Fruit fly (Drosophila melanogaster) whole organism, wandering third instar larva: ENCODE measurements around the gene CG43145.

Source experiments
- Abd-B ChIP-seq: fragments of >200 bp; optimal IDR thresholded peaks from 2 replicates; lab custom pipeline; 2017; ENCODE audit warnings: missing biosample characterization, missing genetic modification characterization
- CG32264 ChIP-seq: fragments of 200-800 bp; sonication (Bioruptor generic); optimal IDR thresholded peaks from 2 replicates; lab custom pipeline; 2016; ENCODE audit warnings: missing biosample characterization, missing genetic modification characterization
- CG9705 ChIP-seq: fragments of 200-800 bp; sonication (Bioruptor generic); optimal IDR thresholded peaks from 2 replicates; lab custom pipeline; 2018; ENCODE audit warnings: missing biosample characterization, mild to moderate bottlenecking, missing genetic modification characterization
- Dfd ChIP-seq: fragments of >200 bp; optimal IDR thresholded peaks from 2 replicates; lab custom pipeline; 2017; ENCODE audit warnings: missing biosample characterization, missing genetic modification characterization
- Dif ChIP-seq: fragments of 200-275, 200-300 bp; sonication (Bioruptor generic); optimal IDR thresholded peaks from 2 replicates; lab custom pipeline; 2018; ENCODE audit warnings: missing biosample characterization, missing genetic modification characterization; ENCODE audit not compliant: partially characterized antibody
- GATAd ChIP-seq: sonication (Bioruptor generic); optimal IDR thresholded peaks from 2 replicates; lab custom pipeline; 2016; ENCODE audit warnings: missing biosample characterization, missing genetic modification characterization
- HLH106 ChIP-seq: fragments of 200-800 bp; optimal IDR thresholded peaks from 3 replicates; lab custom pipeline; 2019; ENCODE audit warnings: missing biosample characterization, mild to moderate bottlenecking, missing genetic modification characterization, moderate library complexity
- Hnf4 ChIP-seq: fragments of 200-800 bp; sonication (Bioruptor generic); optimal IDR thresholded peaks from 2 replicates; lab custom pipeline; 2016; ENCODE audit warnings: missing biosample characterization, mild to moderate bottlenecking, missing genetic modification characterization
- Hr83 ChIP-seq: fragments of 200-300 bp; sonication (Bioruptor generic); optimal IDR thresholded peaks from 2 replicates; lab custom pipeline; 2016; ENCODE audit warnings: missing biosample characterization, mild to moderate bottlenecking, missing genetic modification characterization, moderate library complexity; ENCODE audit not compliant: poor library complexity, severe bottlenecking
- Jra ChIP-seq: sonication (Bioruptor generic); optimal IDR thresholded peaks from 2 replicates; lab custom pipeline; 2016; ENCODE audit warnings: missing biosample characterization, missing genetic modification characterization
- Myc ChIP-seq: fragments of >200 bp; optimal IDR thresholded peaks from 2 replicates; lab custom pipeline; 2017
- N ChIP-seq: fragments of >200 bp; optimal IDR thresholded peaks from 2 replicates; lab custom pipeline; 2018; ENCODE audit warnings: missing biosample characterization, missing external identifiers, missing genetic modification characterization
- OdsH ChIP-seq: fragments of 200-800 bp; sonication (Bioruptor generic); optimal IDR thresholded peaks from 2 replicates; lab custom pipeline; 2016; ENCODE audit warnings: missing biosample characterization, mild to moderate bottlenecking, missing genetic modification characterization
- Rel ChIP-seq, 2 experiments: fragments of 200-800 bp; sonication (Bioruptor generic) in 1 of 2; optimal IDR thresholded peaks; 2 replicates in 1 of 2; 3 replicates in 1 of 2; lab custom pipeline; 2016 to 2019; ENCODE audit warnings: mild to moderate bottlenecking in 2 of 2, missing biosample characterization in 2 of 2, missing genetic modification characterization in 2 of 2, moderate library complexity in 1 of 2
- Sp1 ChIP-seq: fragments of 200-800 bp; sonication (Bioruptor generic); optimal IDR thresholded peaks from 3 replicates; lab custom pipeline; 2019; ENCODE audit warnings: missing biosample characterization, mild to moderate bottlenecking, missing genetic modification characterization, moderate library complexity
- Vsx2 ChIP-seq: fragments of 200-300, 225-300 bp; sonication (Bioruptor generic); optimal IDR thresholded peaks from 2 replicates; lab custom pipeline; 2018; ENCODE audit warnings: missing biosample characterization, missing genetic modification characterization; ENCODE audit not compliant: partially characterized antibody
- br ChIP-seq: fragments of 200-800 bp; sonication (Bioruptor generic); optimal IDR thresholded peaks from 2 replicates; lab custom pipeline; 2016; ENCODE audit warnings: missing biosample characterization, missing genetic modification characterization
- brk ChIP-seq: fragments of 200-800 bp; sonication (Bioruptor generic); optimal IDR thresholded peaks from 2 replicates; lab custom pipeline; 2016; ENCODE audit warnings: missing biosample characterization, mild to moderate bottlenecking, missing genetic modification characterization
- dl ChIP-seq, 2 experiments: fragments of 175-275, 200-275 bp in 1 of 2; fragments of 200-275 bp in 1 of 2; sonication (Bioruptor generic); optimal IDR thresholded peaks; lab custom pipeline; 2018; ENCODE audit warnings: mild to moderate bottlenecking in 2 of 2, missing biosample characterization in 2 of 2, missing genetic modification characterization in 2 of 2, moderate library complexity in 2 of 2; ENCODE audit not compliant: partially characterized antibody in 2 of 2, insufficient read depth in 1 of 2
- dsf ChIP-seq: sonication (Bioruptor generic); optimal IDR thresholded peaks from 2 replicates; lab custom pipeline; 2016; ENCODE audit warnings: missing biosample characterization, missing genetic modification characterization, borderline replicate concordance
- fru ChIP-seq: fragments of 200-800 bp; sonication (Bioruptor generic); optimal IDR thresholded peaks from 3 replicates; lab custom pipeline; 2016; ENCODE audit warnings: missing biosample characterization, mild to moderate bottlenecking, missing genetic modification characterization
- jim ChIP-seq: fragments of 175-275, 200-325 bp; sonication (Bioruptor generic); optimal IDR thresholded peaks from 2 replicates; lab custom pipeline; 2016; ENCODE audit warnings: missing biosample characterization, mild to moderate bottlenecking, missing genetic modification characterization
- lola ChIP-seq: fragments of >200 bp; optimal IDR thresholded peaks from 2 replicates; lab custom pipeline; 2017; ENCODE audit warnings: missing biosample characterization, missing genetic modification characterization
- psq ChIP-seq: fragments of 200-800 bp; sonication (Bioruptor generic); optimal IDR thresholded peaks from 3 replicates; lab custom pipeline; 2017; ENCODE audit warnings: missing biosample characterization, mild to moderate bottlenecking, missing genetic modification characterization, moderate library complexity
- rgr ChIP-seq: fragments of 200-800 bp; sonication (Bioruptor generic); optimal IDR thresholded peaks from 3 replicates; lab custom pipeline; 2016; ENCODE audit warnings: missing biosample characterization, mild to moderate bottlenecking, missing genetic modification characterization
- sage ChIP-seq: fragments of 200-800 bp; sonication (Bioruptor generic); optimal IDR thresholded peaks from 2 replicates; lab custom pipeline; 2016; ENCODE audit warnings: missing biosample characterization, mild to moderate bottlenecking, missing genetic modification characterization
- sv ChIP-seq: fragments of 200-800 bp; sonication (Bioruptor generic); optimal IDR thresholded peaks from 3 replicates; lab custom pipeline; 2016; ENCODE audit warnings: missing biosample characterization, missing genetic modification characterization
- tai ChIP-seq: sonication (Bioruptor generic); optimal IDR thresholded peaks from 2 replicates; lab custom pipeline; 2016; ENCODE audit warnings: missing biosample characterization, missing genetic modification characterization
- woc ChIP-seq: sonication (Bioruptor generic); optimal IDR thresholded peaks from 2 replicates; lab custom pipeline; 2016; ENCODE audit warnings: missing biosample characterization, mild to moderate bottlenecking, missing genetic modification characterization

The CG43145 gene

DNA sequence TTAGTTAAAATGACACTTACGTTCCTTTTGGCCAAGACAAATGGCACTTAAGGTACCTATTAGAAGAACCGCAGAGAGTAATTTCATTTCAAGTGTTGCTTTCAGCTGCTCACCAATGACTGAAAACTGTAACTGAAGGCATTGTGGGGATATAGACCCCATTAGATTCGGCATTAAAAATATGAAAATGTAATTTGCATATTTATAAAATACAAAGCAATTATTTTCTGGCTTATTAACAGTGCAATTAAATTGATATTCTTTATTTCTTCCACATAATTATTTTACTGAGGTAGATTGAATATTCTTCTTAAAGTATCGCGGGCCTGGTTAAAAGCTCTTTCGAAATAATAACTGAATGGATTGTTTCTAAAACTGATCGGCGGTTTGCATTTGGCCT lies 32.6 kb upstream of the CG43145 start, which contains the start of gene Sfp24Bd:
Gene Sfp24Bd (minus strand): TSS at position 101 of the 400 bp plus-strand sequence.
- TF ChIP-seq CG32264 (GFP tag; lab: Kevin White, UChicago) (no peak), Hnf4 (GFP tag; lab: Kevin White, UChicago) (no peak), fru (GFP tag; lab: Kevin White, UChicago) (no peak), Sp1 (GFP tag; lab: Kevin White, UChicago) (no peak), CG9705 (GFP tag; lab: Kevin White, UChicago) (no peak), Myc (lab: Kevin White, UChicago) (no peak), woc (GFP tag; lab: Kevin White, UChicago) (no peak), br (GFP tag; lab: Kevin White, UChicago) (no peak), tai (no peak), Dfd (GFP tag; lab: Kevin White, UChicago) (no peak), rgr (GFP tag; lab: Kevin White, UChicago) (no peak), Jra (GFP tag; lab: Kevin White, UChicago) (no peak), psq (no peak), OdsH (no peak)

DNA sequence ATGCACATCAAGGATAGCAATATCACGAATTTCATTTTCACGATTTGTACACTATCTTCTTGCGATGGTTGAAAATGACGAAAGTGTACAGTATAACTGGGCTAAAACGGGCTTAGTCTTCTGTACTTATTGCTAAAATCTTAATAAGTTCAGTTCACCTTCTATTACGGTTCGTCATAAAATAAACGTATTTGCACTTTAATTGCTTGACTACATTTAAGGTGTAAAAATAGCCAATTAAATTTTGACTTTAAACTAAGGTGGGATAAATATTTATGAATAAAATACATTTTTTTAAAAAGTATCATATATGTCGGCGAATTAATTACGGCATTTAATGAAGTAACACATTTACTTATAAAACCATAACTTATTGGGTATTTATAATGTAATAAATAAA lies 32.0 kb upstream of the CG43145 start, which contains the start of gene Sfp24Bb:
Gene Sfp24Bb (minus strand): TSS at position 101 of the 400 bp plus-strand sequence.
- TF ChIP-seq brk (no peak), HLH106 (tag; lab: Kevin White, UChicago) (no peak), GATAd (GFP tag; lab: Kevin White, UChicago) (no peak), dl (GFP tag; optimal IDR thresholded peaks at IDR 0.05; lab: Kevin White, UChicago; ENCODE audit: insufficient read depth in 1 of 2, partially characterized antibody in 2 of 2) (no peak), tai (no peak), psq (no peak), CG32264 (GFP tag; lab: Kevin White, UChicago) (no peak), N (GFP tag; lab: Kevin White, UChicago) (no peak), Hr83 (GFP tag; lab: Kevin White, UChicago) (no peak), rgr (GFP tag; lab: Kevin White, UChicago) (no peak)

DNA sequence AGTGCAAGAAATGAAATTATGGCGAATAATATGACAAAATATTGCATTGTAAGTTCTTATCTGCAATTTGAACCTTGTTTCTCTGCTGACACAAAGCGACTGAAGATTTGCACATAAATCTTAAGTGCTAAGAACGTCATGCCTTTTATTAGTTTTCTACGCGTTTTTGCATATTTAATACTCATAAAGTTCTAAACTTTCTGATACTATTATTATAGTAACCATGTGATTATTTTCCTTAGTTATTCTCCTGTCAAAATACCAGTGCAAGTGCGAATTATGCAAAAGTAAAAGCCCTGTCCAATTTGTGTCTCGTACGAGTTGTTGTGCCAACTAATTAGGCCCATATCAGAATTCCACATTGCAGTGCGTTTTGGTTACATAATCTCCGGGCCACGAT lies 31.1 kb upstream of the CG43145 start, which contains the start of gene Sfp24Bc:
Gene Sfp24Bc (minus strand): TSS at position 101 of the 400 bp plus-strand sequence.
- TF ChIP-seq brk: no peak
- no peak for TF ChIP-seq OdsH
- no peak for TF ChIP-seq jim (GFP tag; lab: Kevin White, UChicago)
- no peak for TF ChIP-seq br (GFP tag; lab: Kevin White, UChicago)
- TF ChIP-seq CG32264 (GFP tag; lab: Kevin White, UChicago): no peak
- no peak for TF ChIP-seq sage (GFP tag; lab: Kevin White, UChicago)
- TF ChIP-seq Hnf4 (GFP tag; lab: Kevin White, UChicago): no peak

DNA sequence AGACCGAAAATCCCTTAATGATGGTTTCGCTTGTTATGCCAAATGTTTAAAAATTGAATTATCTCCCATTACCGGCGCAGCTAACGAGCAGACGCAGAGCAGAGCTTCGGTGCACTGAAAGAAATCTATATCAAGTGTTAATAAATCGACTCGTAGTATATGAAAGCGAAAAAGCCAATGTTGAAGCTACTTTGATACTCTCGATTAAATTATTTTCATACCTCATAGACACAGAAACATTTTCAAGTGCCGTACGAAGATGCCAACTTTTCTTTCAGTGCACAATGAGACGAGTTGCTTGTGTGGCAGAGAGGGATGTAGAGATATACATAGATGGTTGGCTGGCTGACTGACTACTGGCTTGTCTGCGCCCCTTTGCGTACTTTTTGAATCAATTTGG lies 25.9 kb upstream of the CG43145 start:
- no peak for TF ChIP-seq Dif (GFP tag; lab: Kevin White, UChicago)
- no peak for TF ChIP-seq OdsH
- TF ChIP-seq dl (GFP tag; optimal IDR thresholded peaks at IDR 0.05; lab: Kevin White, UChicago; ENCODE audit: insufficient read depth in 1 of 2, partially characterized antibody in 2 of 2): no peak
- no peak for TF ChIP-seq Dfd (GFP tag; lab: Kevin White, UChicago)
- TF ChIP-seq Hr83 (GFP tag; lab: Kevin White, UChicago): no peak
- no peak for TF ChIP-seq Hnf4 (GFP tag; lab: Kevin White, UChicago)

DNA sequence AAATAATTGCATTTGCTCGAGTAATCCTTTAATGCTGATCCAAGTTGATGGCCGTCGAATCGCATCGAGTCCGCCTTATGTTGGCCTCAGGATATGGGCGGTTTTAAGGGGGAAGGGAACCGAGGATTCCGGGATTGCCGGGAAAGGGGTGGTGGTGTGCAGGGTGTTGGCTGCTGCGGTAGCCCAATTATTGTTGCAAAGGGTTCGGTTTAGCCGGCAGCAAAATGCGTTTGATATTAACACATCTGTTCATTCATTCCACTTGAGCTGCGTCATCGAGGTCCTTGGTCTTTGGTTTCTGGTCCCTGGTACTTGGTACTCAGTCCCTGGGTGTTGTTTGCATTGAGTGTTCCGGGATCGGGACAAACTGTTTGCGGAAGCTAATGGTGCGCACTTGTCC lies 20.3 kb upstream of the CG43145 start:
- TF ChIP-seq Hr83 (GFP tag; lab: Kevin White, UChicago) (no peak), lola (no peak), Myc (lab: Kevin White, UChicago) (no peak), dsf (GFP tag; lab: Kevin White, UChicago) (no peak), Jra (GFP tag; lab: Kevin White, UChicago) (no peak), Hnf4 (GFP tag; lab: Kevin White, UChicago) (no peak), Dfd (GFP tag; lab: Kevin White, UChicago) (no peak), Abd-B (GFP tag; lab: Kevin White, UChicago) (no peak), sv (GFP tag; lab: Kevin White, UChicago) (no peak), HLH106 (tag; lab: Kevin White, UChicago) (no peak), Rel (GFP tag; optimal IDR thresholded peaks at IDR 0.05; lab: Kevin White, UChicago) (no peak), Rel (tag; optimal IDR thresholded peaks at IDR 0.05; lab: Kevin White, UChicago) (no peak), tai (no peak), GATAd (GFP tag; lab: Kevin White, UChicago) (no peak), dl (GFP tag; optimal IDR thresholded peaks at IDR 0.05; lab: Kevin White, UChicago; ENCODE audit: insufficient read depth in 1 of 2, partially characterized antibody in 2 of 2) (no peak), Vsx2 (GFP tag; lab: Kevin White, UChicago) (no peak), Sp1 (GFP tag; lab: Kevin White, UChicago) (no peak), Dif (GFP tag; lab: Kevin White, UChicago) (no peak), fru (GFP tag; lab: Kevin White, UChicago) (no peak), brk (no peak)
